Worm (Caenorhabditis elegans) whole organism, late embryonic: ENCODE results near the gene F47B8.14.

Experiments
- ama-1 ChIP-seq: fragments of 150-350 bp; optimal IDR thresholded peaks from 2 replicates; lab custom pipeline; 2014
- ceh-22 ChIP-seq: sonication (generic microtip); optimal IDR thresholded peaks from 2 replicates; lab custom pipeline; 2017; ENCODE audit warnings: missing biosample characterization, missing genetic modification characterization
- ceh-24 ChIP-seq: sonication (generic microtip); optimal IDR thresholded peaks from 2 replicates; lab custom pipeline; 2016; ENCODE audit warnings: mild to moderate bottlenecking, missing genetic modification characterization, missing compliant biosample characterization
- dmd-4 ChIP-seq: sonication (generic microtip); optimal IDR thresholded peaks from 2 replicates; lab custom pipeline; 2016; ENCODE audit warnings: borderline replicate concordance, missing genetic modification characterization, missing compliant biosample characterization
- fkh-10 ChIP-seq: fragments of 150-350 bp; optimal IDR thresholded peaks from 2 replicates; lab custom pipeline; 2014; ENCODE audit warnings: missing biosample characterization, missing genetic modification reagents, missing genetic modification characterization
- hlh-30 ChIP-seq: sonication (generic microtip); optimal IDR thresholded peaks from 2 replicates; lab custom pipeline; 2017; ENCODE audit warnings: antibody characterized with exemption, missing genetic modification characterization, missing compliant biosample characterization; ENCODE audit not compliant: insufficient read depth
- hlh-8 ChIP-seq: sonication (generic microtip); optimal IDR thresholded peaks from 2 replicates; lab custom pipeline; 2016; ENCODE audit warnings: missing genotype, missing genetic modification characterization, missing compliant biosample characterization
- nfya-1 ChIP-seq: sonication (generic microtip); optimal IDR thresholded peaks from 2 replicates; lab custom pipeline; 2017; ENCODE audit warnings: missing genetic modification characterization, mild to moderate bottlenecking, missing compliant biosample characterization, antibody characterized with exemption, moderate library complexity
- sox-4 ChIP-seq: sonication (generic microtip); optimal IDR thresholded peaks from 2 replicates; lab custom pipeline; 2017; ENCODE audit warnings: mild to moderate bottlenecking, missing genetic modification characterization, inconsistent platforms, missing compliant biosample characterization
- tbx-7 ChIP-seq: sonication (generic microtip); optimal IDR thresholded peaks from 2 replicates; lab custom pipeline; 2016; ENCODE audit warnings: missing genotype, missing genetic modification characterization, missing compliant biosample characterization
- unc-55 ChIP-seq: sonication (generic microtip); optimal IDR thresholded peaks from 2 replicates; lab custom pipeline; 2017; ENCODE audit warnings: missing biosample characterization, missing genetic modification reagents, missing genetic modification characterization
- unc-86 ChIP-seq: sonication (generic microtip); optimal IDR thresholded peaks from 2 replicates; lab custom pipeline; 2016; ENCODE audit warnings: missing genetic modification characterization, missing compliant biosample characterization

DNA sequence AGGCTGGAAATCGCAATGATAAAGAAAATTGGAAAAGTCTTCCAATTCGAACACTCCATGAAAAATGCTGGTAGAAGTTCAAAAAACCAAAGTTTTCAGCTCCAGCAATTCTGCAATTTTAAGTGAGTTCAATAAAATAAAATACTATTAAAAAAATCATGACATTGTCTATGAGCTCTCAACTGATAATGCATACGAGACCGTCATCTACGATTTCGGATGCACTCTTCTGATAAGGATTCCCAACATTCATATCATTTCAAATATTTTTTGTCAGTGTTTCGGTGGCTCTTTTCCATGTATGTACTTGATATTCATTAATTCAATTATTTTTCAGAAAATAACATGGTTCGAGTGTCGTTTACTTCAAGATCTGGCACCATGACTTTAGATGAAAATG lies 19.3 kb upstream of the F47B8.14 start, which contains the start of gene F14D7.6:
- TF ChIP-seq nfya-1 (tag; lab: Kevin White, UChicago) (no peak), hlh-8 (no peak), unc-86 (tag; lab: Kevin White, UChicago) (no peak), hlh-30 (tag; lab: Kevin White, UChicago) (no peak), sox-4 (tag; lab: Kevin White, UChicago) (no peak), dmd-4 (tag; lab: Kevin White, UChicago) (no peak), tbx-7 (tag; lab: Kevin White, UChicago) (no peak), fkh-10 (GFP tag; lab: Kevin White, UChicago) (no peak), ceh-22 (tag; lab: Kevin White, UChicago) (no peak), ceh-24 (tag; lab: Kevin White, UChicago) (no peak), ama-1 (lab: Kevin White, UChicago) (no peak), unc-55 (GFP tag; lab: Kevin White, UChicago) (no peak)
